Fruit fly (Drosophila melanogaster): ENCODE measurements around the gene CG7514.
A peak's percentile ranks its signal among the peaks of the same experiment; 100 is the strongest.

The CG7514 gene

dm6 chr3L:4690698-4691097 is 2.1 kb upstream of the CG7514 start (continued):
- peak in 1 of 2 experiments; percentile 2 for TF ChIP-seq salr (GFP tag; optimal IDR thresholded peaks at IDR 0.05)
- TF ChIP-seq CG3032 (tag; optimal IDR thresholded peaks at IDR 0.05): peak; percentile 35
- peak; percentile 17 for TF ChIP-seq dsx (GFP tag; optimal IDR thresholded peaks at IDR 0.05; ENCODE audit: poor library complexity, severe bottlenecking)
- TF ChIP-seq eg (GFP tag; IDR thresholded peaks at IDR 0.05): peak; percentile 72
- peak; percentile 35 for TF ChIP-seq CG10631 (GFP tag; optimal IDR thresholded peaks at IDR 0.05)
- TF ChIP-seq Ets96B (tag; optimal IDR thresholded peaks at IDR 0.05): peak; percentile 27
- TF ChIP-seq CG6854 (GFP tag; optimal IDR thresholded peaks at IDR 0.05): no peak
- TF ChIP-seq CG7368 (GFP tag; optimal IDR thresholded peaks at IDR 0.05): no peak
- TF ChIP-seq cyc (GFP tag; optimal IDR thresholded peaks at IDR 0.05): peak; percentile 32
- TF ChIP-seq fkh (GFP tag; optimal IDR thresholded peaks at IDR 0.05): no peak
- no peak for TF ChIP-seq fd85E (GFP tag; optimal IDR thresholded peaks at IDR 0.05)
- TF ChIP-seq CG4318 (GFP tag; optimal IDR thresholded peaks at IDR 0.05): peak; percentile 21

dm6 chr3L:4689970-4690369 is 1.4 kb upstream of the CG7514 start, which contains the start of gene CG18418:
Gene CG18418 (minus strand): TSS chr3L:4690070.
- no peak for TF ChIP-seq CG10669 (GFP tag; optimal IDR thresholded peaks at IDR 0.05)
- TF ChIP-seq Hr38 (GFP tag; optimal IDR thresholded peaks at IDR 0.05): no peak
- TF ChIP-seq Sox102F (GFP tag; optimal IDR thresholded peaks at IDR 0.05): no peak
- TF ChIP-seq CG3032 (tag; optimal IDR thresholded peaks at IDR 0.05): no peak

- peak; percentile 83 for TF ChIP-seq svp (GFP tag)
- TF ChIP-seq fkh (GFP tag; optimal IDR thresholded peaks at IDR 0.05): peak; percentile 39
- TF ChIP-seq CG4318 (GFP tag; optimal IDR thresholded peaks at IDR 0.05): no peak
- TF ChIP-seq Eip78C (GFP tag): peak; percentile 12
Observed at dm6 chr3L:4687133-4687532, 1.4 kb downstream of the CG7514 start, which contains the start of gene axo. Gene axo (minus strand): TSS chr3L:4687317.

- TF ChIP-seq Eip75B (GFP tag; optimal IDR thresholded peaks at IDR 0.05) (no peak), CG6792 (GFP tag; optimal IDR thresholded peaks at IDR 0.05) (no peak), Blimp-1 (GFP tag; optimal IDR thresholded peaks at IDR 0.05) (no peak), Ets21C (GFP tag; optimal IDR thresholded peaks at IDR 0.05) (no peak), Hr38 (GFP tag; optimal IDR thresholded peaks at IDR 0.05) (no peak), Hr4 (GFP tag; optimal IDR thresholded peaks at IDR 0.05) (no peak), fd85E (GFP tag; optimal IDR thresholded peaks at IDR 0.05) (no peak), fkh (GFP tag; optimal IDR thresholded peaks at IDR 0.05) (no peak), dac (GFP tag; optimal IDR thresholded peaks at IDR 0.05) (no peak)
Observed at dm6 chr3L:4686609-4687008, 2.0 kb downstream of the CG7514 start.

dm6 chr3L:4686050-4686449 is 2.5 kb downstream of the CG7514 start:
- TF ChIP-seq Eip78C (GFP tag): peak; percentile 21
- TF ChIP-seq svp (GFP tag): peak; percentile 54
- TF ChIP-seq CG11902 (GFP tag; optimal IDR thresholded peaks at IDR 0.05): no peak
- TF ChIP-seq CG1621 (tag; optimal IDR thresholded peaks at IDR 0.05): no peak
- TF ChIP-seq Met (GFP tag; optimal IDR thresholded peaks at IDR 0.05): no peak
- no peak for TF ChIP-seq topi (GFP tag; optimal IDR thresholded peaks at IDR 0.05)
- no peak for TF ChIP-seq CG11762 (GFP tag; optimal IDR thresholded peaks at IDR 0.05; ENCODE audit: insufficient read depth)

- TF ChIP-seq CG10631 (GFP tag; optimal IDR thresholded peaks at IDR 0.05): no peak
- TF ChIP-seq CG16779 (tag; optimal IDR thresholded peaks at IDR 0.05): no peak
- peak; percentile 80 for TF ChIP-seq svp (GFP tag)
- no peak for TF ChIP-seq lz (GFP tag; optimal IDR thresholded peaks at IDR 0.05)
- TF ChIP-seq ss (GFP tag; optimal IDR thresholded peaks at IDR 0.05): no peak
- TF ChIP-seq fkh (GFP tag; optimal IDR thresholded peaks at IDR 0.05): no peak
- TF ChIP-seq CG34406 (GFP tag; optimal IDR thresholded peaks at IDR 0.05): no peak
- TF ChIP-seq dsx (GFP tag; optimal IDR thresholded peaks at IDR 0.05; ENCODE audit: poor library complexity, severe bottlenecking): no peak
- TF ChIP-seq dac (GFP tag; optimal IDR thresholded peaks at IDR 0.05): no peak
- TF ChIP-seq salr (GFP tag; optimal IDR thresholded peaks at IDR 0.05): no peak
- no peak for TF ChIP-seq Lpt (GFP tag; optimal IDR thresholded peaks at IDR 0.05)
- no peak for TF ChIP-seq CG32006 (GFP tag; optimal IDR thresholded peaks at IDR 0.05)
- no peak for TF ChIP-seq fd59A (GFP tag; optimal IDR thresholded peaks at IDR 0.05)
- no peak for TF ChIP-seq Eip93F (GFP tag; optimal IDR thresholded peaks at IDR 0.05)
- peak; percentile 66 for TF ChIP-seq Eip78C (GFP tag)
Observed at dm6 chr3L:4684622-4685276, 3.8 kb downstream of the CG7514 start.

Measured in whole organism, prepupa.